Worm (Caenorhabditis elegans): ENCODE measurements around the gene ZK418.6.

- no peak for TF ChIP-seq lsy-2 (tag; optimal IDR thresholded peaks at IDR 0.05)
- TF ChIP-seq pqm-1 (tag; optimal IDR thresholded peaks at IDR 0.05), result no peak
- no peak for TF ChIP-seq egl-27 (tag; optimal IDR thresholded peaks at IDR 0.05)
- TF ChIP-seq F49E8.2 (tag; optimal IDR thresholded peaks at IDR 0.05; ENCODE audit: borderline replicate concordance), result peak; percentile 82
- TF ChIP-seq nhr-237 (tag; optimal IDR thresholded peaks at IDR 0.05), result no peak
- TF ChIP-seq nhr-6 (tag; optimal IDR thresholded peaks at IDR 0.05), result no peak
- no peak for TF ChIP-seq fkh-10 (GFP tag; optimal IDR thresholded peaks at IDR 0.05)
- no peak for TF ChIP-seq aha-1 (tag)
- TF ChIP-seq ceh-32 (tag; optimal IDR thresholded peaks at IDR 0.05; ENCODE audit: poor library complexity), result no peak
- no peak for TF ChIP-seq zag-1 (tag; optimal IDR thresholded peaks at IDR 0.05)
- TF ChIP-seq daf-8 (GFP tag; IDR thresholded peaks at IDR 0.05), result no peak
These were observed 25.4 kb upstream of the ZK418.6 start, which contains the start of gene cpg-2 for ce11 chrIII:7103940-7104440.
